Worm (Caenorhabditis elegans) whole organism, L4 larva: ENCODE results near the gene rcd-1.

Source experiments
- F10B5.3 ChIP-seq: sonication (generic microtip); optimal IDR thresholded peaks from 2 replicates; lab custom pipeline; 2016; ENCODE audit warnings: mild to moderate bottlenecking, missing genetic modification characterization, missing compliant biosample characterization
- Y105C5A.15 ChIP-seq: fragments of 200-800 bp; sonication (Bioruptor generic); IDR thresholded peaks from 2 replicates; pipeline ENCODE4 v1.3.6; 2022; ENCODE audit warnings: missing genetic modification characterization, missing compliant biosample characterization
- Y48G9A.11 ChIP-seq: fragments of 200-800 bp; sonication (Bioruptor generic); IDR thresholded peaks from 2 replicates; pipeline ENCODE4 v1.3.6; 2022; ENCODE audit warnings: missing genetic modification reagents, missing genetic modification characterization, missing compliant biosample characterization
- ZK337.2 ChIP-seq: fragments of 200-800 bp; sonication (Bioruptor generic); IDR thresholded peaks from 2 replicates; pipeline ENCODE4 v1.3.6; 2022; ENCODE audit warnings: missing genetic modification reagents, missing genetic modification characterization, missing compliant biosample characterization
- ceh-28 ChIP-seq: fragments of 150-350 bp; optimal IDR thresholded peaks from 2 replicates; lab custom pipeline; 2014; ENCODE audit warnings: missing biosample characterization, missing genetic modification reagents, missing genetic modification characterization
- ceh-62 ChIP-seq: sonication (generic microtip); optimal IDR thresholded peaks from 2 replicates; lab custom pipeline; 2017; ENCODE audit warnings: missing biosample characterization, missing genetic modification characterization
- cey-2 ChIP-seq: sonication (generic microtip); optimal IDR thresholded peaks from 3 replicates; lab custom pipeline; 2017; ENCODE audit warnings: missing genetic modification characterization, mild to moderate bottlenecking, missing compliant biosample characterization, antibody characterized with exemption, borderline replicate concordance; ENCODE audit not compliant: insufficient read depth
- ctbp-1 ChIP-seq: fragments of 200-800 bp; sonication (Bioruptor generic); IDR thresholded peaks from 2 replicates; pipeline ENCODE4 v1.3.6; 2022; ENCODE audit warnings: missing genetic modification reagents, missing genetic modification characterization, missing compliant biosample characterization
- daf-16 ChIP-seq, 3 experiments: sonication (generic microtip); optimal IDR thresholded peaks; 2 replicates each; lab custom pipeline; 2016 to 2017; ENCODE audit warnings: missing genetic modification characterization in 3 of 3, missing genetic modification reagents in 3 of 3, mild to moderate bottlenecking in 2 of 3, missing compliant biosample characterization in 2 of 3, missing biosample characterization in 1 of 3, moderate library complexity in 1 of 3
- dmd-8 ChIP-seq: fragments of 200-800 bp; sonication (Bioruptor generic); IDR thresholded peaks from 2 replicates; pipeline ENCODE4 v1.3.6; 2022; ENCODE audit warnings: missing genetic modification characterization, missing compliant biosample characterization
- dpl-1 ChIP-seq: fragments of 150-350 bp; optimal IDR thresholded peaks from 2 replicates; lab custom pipeline; 2014; ENCODE audit warnings: missing biosample characterization, missing genetic modification reagents, missing genetic modification characterization
- dve-1 ChIP-seq: sonication (generic microtip); optimal IDR thresholded peaks from 2 replicates; lab custom pipeline; 2017; ENCODE audit warnings: antibody characterized with exemption, mild to moderate bottlenecking, missing genetic modification characterization, missing compliant biosample characterization; ENCODE audit not compliant: insufficient read depth
- egl-27 ChIP-seq: sonication (generic microtip); optimal IDR thresholded peaks from 3 replicates; lab custom pipeline; 2017; ENCODE audit warnings: missing biosample characterization, missing genetic modification reagents, missing genetic modification characterization
- egl-43 ChIP-seq: fragments of 200-800 bp; sonication (Bioruptor generic); IDR thresholded peaks from 2 replicates; pipeline ENCODE4 v1.3.6; 2022; ENCODE audit warnings: missing genetic modification reagents, missing genetic modification characterization, missing compliant biosample characterization
- gei-8 ChIP-seq: fragments of 200-800 bp; sonication (Bioruptor generic); optimal IDR thresholded peaks from 2 replicates; lab custom pipeline; 2018; ENCODE audit warnings: mild to moderate bottlenecking, missing genetic modification characterization, missing compliant biosample characterization
- hif-1 ChIP-seq, 2 experiments: sonication (generic microtip); optimal IDR thresholded peaks; 2 replicates each; lab custom pipeline; 2016 to 2017; ENCODE audit warnings: missing compliant biosample characterization in 2 of 2, missing genetic modification characterization in 2 of 2, missing genetic modification reagents in 2 of 2, missing genotype in 2 of 2, mild to moderate bottlenecking in 1 of 2
- jun-1 ChIP-seq: fragments of 150-350 bp; optimal IDR thresholded peaks from 2 replicates; lab custom pipeline; 2014; ENCODE audit warnings: missing biosample characterization, missing genetic modification reagents, missing genetic modification characterization
- lin-13 ChIP-seq: fragments of 150-350 bp; optimal IDR thresholded peaks from 2 replicates; lab custom pipeline; 2014; ENCODE audit warnings: missing biosample characterization, missing genetic modification reagents, missing genetic modification characterization
- lin-29 ChIP-seq: fragments of 200-800 bp; sonication (Bioruptor generic); IDR thresholded peaks from 2 replicates; pipeline ENCODE4 v1.3.6; 2022; ENCODE audit warnings: missing genetic modification reagents, missing genetic modification characterization, missing compliant biosample characterization
- lir-3 ChIP-seq: sonication (generic microtip); optimal IDR thresholded peaks from 2 replicates; lab custom pipeline; 2016; ENCODE audit warnings: mild to moderate bottlenecking, missing genetic modification characterization, missing compliant biosample characterization
- madf-5 ChIP-seq, 2 experiments: fragments of 200-800 bp; sonication (Bioruptor generic); IDR thresholded peaks; 2 replicates each; pipeline ENCODE4 v1.3.6; 2022; ENCODE audit warnings: missing compliant biosample characterization in 2 of 2, missing genetic modification characterization in 2 of 2
- madf-9 ChIP-seq: fragments of 200-800 bp; sonication (Bioruptor generic); conservative IDR thresholded peaks from 2 replicates; pipeline ENCODE4 v1.3.6; 2022; ENCODE audit warnings: missing genetic modification reagents, missing genetic modification characterization, missing compliant biosample characterization
- nhr-111 ChIP-seq: fragments of 200-800 bp; sonication (Bioruptor generic); optimal IDR thresholded peaks from 2 replicates; lab custom pipeline; 2018; ENCODE audit warnings: mild to moderate bottlenecking, missing genetic modification characterization, missing compliant biosample characterization
- nhr-237 ChIP-seq: sonication (generic microtip); optimal IDR thresholded peaks from 2 replicates; lab custom pipeline; 2017; ENCODE audit warnings: missing biosample characterization, missing genetic modification characterization
- nhr-25 ChIP-seq: sonication (generic microtip); optimal IDR thresholded peaks from 2 replicates; lab custom pipeline; 2017; ENCODE audit warnings: missing genetic modification characterization, mild to moderate bottlenecking, missing compliant biosample characterization, antibody characterized with exemption, moderate library complexity, borderline replicate concordance; ENCODE audit not compliant: insufficient read depth
- nhr-48 ChIP-seq: sonication (generic microtip); optimal IDR thresholded peaks from 2 replicates; lab custom pipeline; 2016; ENCODE audit warnings: mild to moderate bottlenecking, missing genetic modification characterization, missing compliant biosample characterization
- nhr-77 ChIP-seq: fragments of 150-350 bp; optimal IDR thresholded peaks from 2 replicates; lab custom pipeline; 2014; ENCODE audit warnings: missing biosample characterization, missing genetic modification characterization
- pha-4 ChIP-seq, 2 experiments: fragments of 150-350 bp in 1 of 2; fragments of 200-800 bp in 1 of 2; sonication (Bioruptor generic) in 1 of 2; IDR thresholded peaks in 1 of 2; optimal IDR thresholded peaks in 1 of 2; 2 replicates each; pipeline versions ENCODE4 v1.3.6 to Lab custom; 2014 to 2022; ENCODE audit warnings: missing genetic modification characterization in 2 of 2, missing genetic modification reagents in 2 of 2, missing biosample characterization in 1 of 2, missing compliant biosample characterization in 1 of 2
- php-3 ChIP-seq: fragments of 200-800 bp; sonication (Bioruptor generic); IDR thresholded peaks from 2 replicates; pipeline ENCODE4 v1.3.6; 2022; ENCODE audit warnings: missing genetic modification reagents, missing genetic modification characterization, missing compliant biosample characterization
- rbr-2 ChIP-seq: sonication (generic microtip); optimal IDR thresholded peaks from 2 replicates; lab custom pipeline; 2016; ENCODE audit warnings: missing genotype, missing genetic modification characterization, missing compliant biosample characterization
- snpc-1.2 ChIP-seq: fragments of 200-800 bp; sonication (Bioruptor generic); IDR thresholded peaks from 2 replicates; pipeline ENCODE4 v1.3.6; 2022; ENCODE audit warnings: missing genetic modification reagents, missing genetic modification characterization, missing compliant biosample characterization
- spr-1 ChIP-seq: sonication (generic microtip); optimal IDR thresholded peaks from 2 replicates; lab custom pipeline; 2016; ENCODE audit warnings: mild to moderate bottlenecking, missing genetic modification characterization, missing compliant biosample characterization
- spr-3 ChIP-seq: fragments of 200-800 bp; sonication (Bioruptor generic); optimal IDR thresholded peaks from 2 replicates; lab custom pipeline; 2018; ENCODE audit warnings: mild to moderate bottlenecking, missing genetic modification characterization, missing compliant biosample characterization
- tra-1 ChIP-seq: fragments of 200-800 bp; sonication (Bioruptor generic); IDR thresholded peaks from 2 replicates; pipeline ENCODE4 v1.3.6; 2022; ENCODE audit warnings: missing genetic modification reagents, missing genetic modification characterization, missing compliant biosample characterization
- zfp-2 ChIP-seq: sonication (generic microtip); optimal IDR thresholded peaks from 2 replicates; lab custom pipeline; 2016; ENCODE audit warnings: mild to moderate bottlenecking, missing genetic modification characterization, missing compliant biosample characterization
- zfp-3 ChIP-seq: fragments of 200-800 bp; sonication (Bioruptor generic); conservative IDR thresholded peaks from 2 replicates; pipeline ENCODE4 v1.3.6; 2022; ENCODE audit warnings: missing genetic modification reagents, missing genetic modification characterization, missing compliant biosample characterization
- zip-2 ChIP-seq: fragments of 150-350 bp; optimal IDR thresholded peaks from 2 replicates; lab custom pipeline; 2014; ENCODE audit warnings: missing biosample characterization, missing genetic modification characterization
- ztf-11 ChIP-seq: fragments of 150-350 bp; optimal IDR thresholded peaks from 2 replicates; lab custom pipeline; 2014; ENCODE audit warnings: missing biosample characterization, missing genetic modification characterization

Gene rcd-1

DNA sequence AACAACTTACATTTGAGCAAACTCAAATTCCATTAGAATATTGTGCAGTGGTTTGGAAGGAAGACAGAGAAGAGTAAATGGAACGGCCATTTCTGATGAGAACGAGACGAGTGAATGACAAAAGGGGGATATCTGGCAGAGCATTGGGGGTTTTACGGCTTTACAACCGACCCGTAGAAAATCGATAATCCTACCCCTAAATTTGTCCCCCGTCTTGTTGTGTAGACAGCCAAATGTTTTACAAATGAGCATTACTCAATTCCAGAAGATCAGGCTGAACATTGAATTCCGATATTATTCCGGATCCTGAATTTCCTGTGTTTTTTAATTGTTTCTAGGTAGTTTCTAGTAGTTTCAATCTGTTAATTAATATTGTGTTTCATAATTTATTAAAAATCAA is 39.6 kb downstream of the rcd-1 start, which contains the start of gene fbxb-99:
fbxb-99 (minus strand) TSS at position 101 of the 400 bp plus-strand sequence.
- TF ChIP-seq madf-5 (GFP tag; IDR thresholded peaks at IDR 0.05; lab: Robert Waterston, UW): no peak
- TF ChIP-seq zfp-3 (GFP tag; lab: Robert Waterston, UW): no peak
- no peak for TF ChIP-seq Y105C5A.15 (GFP tag; lab: Robert Waterston, UW)
- no peak for TF ChIP-seq nhr-77 (tag; lab: Kevin White, UChicago)
- no peak for TF ChIP-seq egl-43 (GFP tag; lab: Robert Waterston, UW)
- TF ChIP-seq pha-4 (GFP tag; IDR thresholded peaks at IDR 0.05; lab: Robert Waterston, UW): no peak
- TF ChIP-seq pha-4 (tag; optimal IDR thresholded peaks at IDR 0.05; lab: Kevin White, UChicago): no peak
- no peak for TF ChIP-seq madf-9 (GFP tag; lab: Robert Waterston, UW)
- no peak for TF ChIP-seq nhr-48 (tag; lab: Kevin White, UChicago)
- no peak for TF ChIP-seq cey-2 (tag; lab: Kevin White, UChicago)
- TF ChIP-seq dve-1 (tag; lab: Kevin White, UChicago): no peak
- TF ChIP-seq dpl-1 (GFP tag; lab: Kevin White, UChicago): no peak
- TF ChIP-seq daf-16 (GFP tag; optimal IDR thresholded peaks at IDR 0.05; lab: Kevin White, UChicago): no peak
- no peak for TF ChIP-seq daf-16 (tag; optimal IDR thresholded peaks at IDR 0.05; lab: Kevin White, UChicago)
- no peak for TF ChIP-seq php-3 (GFP tag; lab: Robert Waterston, UW)
- no peak for TF ChIP-seq nhr-111 (GFP tag; lab: Kevin White, UChicago)
- TF ChIP-seq lin-13 (GFP tag; lab: Kevin White, UChicago): no peak
- TF ChIP-seq lir-3 (tag; lab: Kevin White, UChicago): no peak
- no peak for TF ChIP-seq nhr-25 (tag; lab: Kevin White, UChicago)
- no peak for TF ChIP-seq nhr-237 (tag; lab: Kevin White, UChicago)
- no peak for TF ChIP-seq F10B5.3
- TF ChIP-seq ztf-11: no peak

- TF ChIP-seq jun-1 (tag; lab: Kevin White, UChicago) (no peak), lir-3 (tag; lab: Kevin White, UChicago) (no peak), ceh-62 (tag; lab: Kevin White, UChicago) (no peak), Y48G9A.11 (GFP tag; lab: Robert Waterston, UW) (no peak), nhr-111 (GFP tag; lab: Kevin White, UChicago) (no peak), ceh-28 (tag; lab: Kevin White, UChicago) (no peak), tra-1 (no peak), nhr-48 (tag; lab: Kevin White, UChicago) (no peak), spr-1 (tag; lab: Kevin White, UChicago) (no peak), dmd-8 (GFP tag; lab: Robert Waterston, UW) (no peak), ZK337.2 (GFP tag; lab: Robert Waterston, UW) (no peak), spr-3 (GFP tag; lab: Kevin White, UChicago) (no peak), lin-29 (no peak), nhr-237 (tag; lab: Kevin White, UChicago) (no peak), gei-8 (no peak), snpc-1.2 (GFP tag; lab: Robert Waterston, UW) (no peak)
Observed at ce11 chrII:3795323-3795722, 41.6 kb downstream of the rcd-1 start, which contains the start of gene Y8A9A.2. Gene Y8A9A.2 (plus strand): TSS chrII:3795623.

DNA sequence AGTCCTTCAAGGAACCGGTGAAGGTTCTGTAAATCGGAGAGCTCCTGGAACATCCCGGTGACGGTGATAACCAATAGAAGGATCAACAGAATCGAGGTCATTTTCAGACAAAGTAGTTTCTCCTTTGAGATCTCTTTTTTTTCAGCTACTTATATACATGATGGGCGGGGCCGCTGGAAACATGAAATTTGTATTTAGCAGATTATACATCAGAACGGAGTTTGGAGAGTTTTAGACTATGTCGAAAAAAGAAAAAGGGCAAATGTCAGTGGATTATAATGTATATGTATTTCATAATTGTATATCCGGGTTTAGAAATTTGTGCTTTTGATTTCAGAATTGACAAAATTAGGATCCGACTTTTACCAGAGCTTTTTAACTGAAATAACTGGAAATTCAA is 49.5 kb downstream of the rcd-1 start, which contains the start of gene ins-32:
ins-32 (minus strand) TSS at position 101 of the 400 bp plus-strand sequence.
- no peak for TF ChIP-seq egl-27 (tag; lab: Kevin White, UChicago)
- TF ChIP-seq hif-1 (tag; optimal IDR thresholded peaks at IDR 0.05; lab: Kevin White, UChicago): no peak
- no peak for TF ChIP-seq zfp-2 (tag; lab: Kevin White, UChicago)
- TF ChIP-seq rbr-2 (tag; lab: Kevin White, UChicago): no peak
- no peak for TF ChIP-seq zip-2 (tag; lab: Kevin White, UChicago)
- no peak for TF ChIP-seq ctbp-1 (GFP tag; lab: Robert Waterston, UW)
- TF ChIP-seq ztf-11: no peak
